Worm (Caenorhabditis elegans) whole organism, midembryonic: ENCODE measurements around the gene R08A2.7.
A peak's percentile ranks its signal among the peaks of the same experiment; 100 is the strongest.

Experiments used
- T22C8.4 ChIP-seq: fragments of 200-800 bp; sonication (Bioruptor generic); IDR thresholded peaks from 2 replicates; pipeline ENCODE4 v1.3.6; 2022; ENCODE audit warnings: missing genetic modification characterization, missing compliant biosample characterization
- cog-1 ChIP-seq: sonication (generic microtip); optimal IDR thresholded peaks from 2 replicates; lab custom pipeline; 2016; ENCODE audit warnings: missing genetic modification characterization, missing compliant biosample characterization
- flt-1 ChIP-seq: fragments of 200-800 bp; sonication (Bioruptor generic); IDR thresholded peaks from 2 replicates; pipeline ENCODE4 v1.3.6; 2022; ENCODE audit warnings: missing genetic modification characterization, missing compliant biosample characterization
- klf-2 ChIP-seq: fragments of 200-800 bp; sonication (Bioruptor generic); conservative IDR thresholded peaks from 2 replicates; pipeline ENCODE4 v1.3.6; 2022; ENCODE audit warnings: missing genetic modification reagents, missing genetic modification characterization, missing compliant biosample characterization
- med-1 ChIP-seq: sonication (generic microtip); optimal IDR thresholded peaks from 2 replicates; lab custom pipeline; 2017; ENCODE audit warnings: missing genetic modification characterization, mild to moderate bottlenecking, missing compliant biosample characterization, antibody characterized with exemption, missing genetic modification reagents; ENCODE audit not compliant: insufficient read depth
- ref-1 ChIP-seq: fragments of 200-800 bp; sonication (Bioruptor generic); conservative IDR thresholded peaks from 2 replicates; pipeline ENCODE4 v1.3.6; 2022; ENCODE audit warnings: missing genetic modification reagents, missing genetic modification characterization, missing compliant biosample characterization
- tab-1 ChIP-seq: fragments of 200-800 bp; sonication (Bioruptor generic); IDR thresholded peaks from 2 replicates; pipeline ENCODE4 v1.3.6; 2022; ENCODE audit warnings: missing genetic modification characterization, missing compliant biosample characterization
- ztf-29 ChIP-seq: fragments of 200-800 bp; sonication (Bioruptor generic); IDR thresholded peaks from 2 replicates; pipeline ENCODE4 v1.3.6; 2022; ENCODE audit warnings: missing genetic modification reagents, missing genetic modification characterization, missing compliant biosample characterization

DNA sequence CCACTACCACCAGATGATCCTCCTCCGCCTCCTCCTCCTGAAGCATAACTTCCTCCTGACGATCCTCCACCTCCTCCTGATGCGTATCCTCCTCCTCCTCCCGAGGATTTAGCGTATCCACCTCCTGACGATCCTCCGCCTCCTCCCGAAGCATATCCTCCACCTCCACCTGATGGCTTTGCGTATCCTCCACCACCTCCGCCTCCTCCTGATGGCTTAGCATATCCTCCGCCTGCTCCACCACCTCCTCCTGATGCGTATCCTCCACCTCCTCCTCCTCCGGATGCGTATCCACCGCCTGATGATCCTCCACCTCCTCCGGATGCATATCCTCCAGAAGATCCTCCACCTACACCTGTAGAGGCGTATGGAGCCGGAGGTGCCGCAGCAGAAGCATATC is 21.7 kb downstream of the R08A2.7 start:
- TF ChIP-seq ztf-29 (GFP tag; lab: Robert Waterston, UW), result no peak
- peak; percentile 67; the same call in 1 of the 2 replicates for TF ChIP-seq tab-1 (GFP tag; lab: Robert Waterston, UW)
- TF ChIP-seq klf-2 (GFP tag; lab: Robert Waterston, UW), result 0 out of 2 replicates have a peak, but pooled peaks have one; percentile 11
- no peak for TF ChIP-seq T22C8.4 (GFP tag; lab: Robert Waterston, UW)
- TF ChIP-seq cog-1, result no peak
- TF ChIP-seq ref-1 (GFP tag; lab: Robert Waterston, UW), result no peak
- TF ChIP-seq med-1 (GFP tag; lab: Kevin White, UChicago), result no peak
- no peak for TF ChIP-seq flt-1
